Fruit fly (Drosophila melanogaster) whole organism, embryonic: ENCODE data around the gene CG3513.
A peak's percentile ranks its signal among the peaks of the same experiment; 100 is the strongest.

Source experiments
- Atf3 ChIP-seq: fragments of 200-800 bp; sonication (Bioruptor generic); optimal IDR thresholded peaks from 3 replicates; lab custom pipeline; 2016; ENCODE audit warnings: missing biosample characterization, missing genetic modification characterization
- CG11696 ChIP-seq: fragments of 200-800 bp; sonication (Bioruptor generic); IDR thresholded peaks from 2 replicates; pipeline ENCODE4 v1.3.6; 2022; ENCODE audit warnings: missing biosample characterization, missing genetic modification characterization
- CG13287 ChIP-seq: fragments of 200-800 bp; sonication (Bioruptor generic); IDR thresholded peaks from 2 replicates; pipeline ENCODE4 v1.3.6; 2022; ENCODE audit warnings: missing biosample characterization, missing genetic modification characterization; ENCODE audit not compliant: partially characterized antibody
- CG13894 ChIP-seq: fragments of 200-800 bp; sonication (Bioruptor generic); optimal IDR thresholded peaks from 3 replicates; lab custom pipeline; 2018; ENCODE audit warnings: missing biosample characterization, mild to moderate bottlenecking, missing genetic modification characterization, moderate library complexity
- CG14667 ChIP-seq: fragments of 200-800 bp; sonication (Bioruptor generic); IDR thresholded peaks from 2 replicates; pipeline ENCODE4 v1.3.6; 2022; ENCODE audit warnings: missing biosample characterization, missing genetic modification characterization
- CG16813 ChIP-seq: fragments of 200-800 bp; sonication (Bioruptor generic); IDR thresholded peaks from 3 replicates; pipeline ENCODE4 v1.3.6; 2022; ENCODE audit warnings: missing biosample characterization, missing genetic modification characterization; ENCODE audit not compliant: partially characterized antibody
- CG17385 ChIP-seq: fragments of 200-800 bp; sonication (Bioruptor generic); optimal IDR thresholded peaks from 3 replicates; lab custom pipeline; 2018; ENCODE audit warnings: missing biosample characterization, mild to moderate bottlenecking, missing genetic modification characterization
- CG17829 ChIP-seq: fragments of 200-800 bp; optimal IDR thresholded peaks from 2 replicates; lab custom pipeline; 2019; ENCODE audit warnings: missing biosample characterization, mild to moderate bottlenecking, missing genetic modification characterization, moderate library complexity
- CG18262 ChIP-seq: fragments of 200-800 bp; optimal IDR thresholded peaks from 3 replicates; lab custom pipeline; 2019; ENCODE audit warnings: missing biosample characterization, mild to moderate bottlenecking, missing genetic modification characterization, moderate library complexity
- CG18599 ChIP-seq: fragments of 200-800 bp; sonication (Bioruptor generic); optimal IDR thresholded peaks from 3 replicates; lab custom pipeline; 2017; ENCODE audit warnings: missing biosample characterization, missing genetic modification characterization, mild to moderate bottlenecking, moderate library complexity, missing genetic modification reagents
- CG2129 ChIP-seq: fragments of 200-800 bp; sonication (Bioruptor generic); IDR thresholded peaks from 2 replicates; pipeline ENCODE4 v1.3.6; 2022; ENCODE audit warnings: missing biosample characterization, missing genetic modification characterization; ENCODE audit not compliant: partially characterized antibody
- CG30403 ChIP-seq: fragments of 200-800 bp; sonication (Bioruptor generic); optimal IDR thresholded peaks from 3 replicates; lab custom pipeline; 2016; ENCODE audit warnings: missing biosample characterization, missing genetic modification characterization
- CG31441 ChIP-seq: fragments of 200-800 bp; sonication (Bioruptor generic); IDR thresholded peaks from 2 replicates; pipeline ENCODE4 v1.3.6; 2022; ENCODE audit warnings: missing biosample characterization, missing genetic modification characterization
- CG3163 ChIP-seq: fragments of 200-800 bp; sonication (Bioruptor generic); optimal IDR thresholded peaks from 3 replicates; lab custom pipeline; 2016; ENCODE audit warnings: missing biosample characterization, missing genetic modification characterization
- CG34422 ChIP-seq: fragments of 200-800 bp; sonication (Bioruptor generic); IDR thresholded peaks from 3 replicates; pipeline ENCODE4 v1.3.6; 2022; ENCODE audit warnings: missing biosample characterization, missing genetic modification characterization
- CG4854 ChIP-seq: fragments of 200-800 bp; sonication (Bioruptor generic); optimal IDR thresholded peaks from 2 replicates; lab custom pipeline; 2016; ENCODE audit warnings: missing biosample characterization, missing genetic modification characterization, inconsistent platforms
- CG7556 ChIP-seq: fragments of 200-800 bp; sonication (Bioruptor generic); optimal IDR thresholded peaks from 2 replicates; lab custom pipeline; 2017; ENCODE audit warnings: missing biosample characterization, mild to moderate bottlenecking, missing genetic modification characterization
- CG9609 ChIP-seq: fragments of 200-800 bp; sonication (Bioruptor generic); optimal IDR thresholded peaks from 3 replicates; lab custom pipeline; 2016; ENCODE audit warnings: missing biosample characterization, missing genetic modification characterization
- CTCF ChIP-seq: fragments of 200-800 bp; sonication (Bioruptor generic); optimal IDR thresholded peaks from 2 replicates; lab custom pipeline; 2017; ENCODE audit warnings: missing biosample characterization, mild to moderate bottlenecking, missing genetic modification characterization, moderate library complexity
- Dbx ChIP-seq: fragments of 200-800 bp; sonication (Bioruptor generic); IDR thresholded peaks from 3 replicates; pipeline ENCODE4 v1.3.6; 2022; ENCODE audit warnings: missing biosample characterization, missing genetic modification characterization
- Deaf1 ChIP-seq: fragments of 200-800 bp; optimal IDR thresholded peaks from 3 replicates; lab custom pipeline; 2019; ENCODE audit warnings: missing biosample characterization, mild to moderate bottlenecking, missing genetic modification characterization, moderate library complexity
- Dref ChIP-seq: fragments of 200-800 bp; sonication (Bioruptor generic); IDR thresholded peaks from 2 replicates; pipeline ENCODE4 v1.3.6; 2022; ENCODE audit warnings: missing biosample characterization, missing genetic modification characterization
- Ets65A ChIP-seq: fragments of 200-800 bp; sonication (Bioruptor generic); peaks from one replicate; lab custom pipeline; 2016; ENCODE audit warnings: missing biosample characterization, missing genetic modification characterization
- HLH3B ChIP-seq: fragments of 200-800 bp; sonication (Bioruptor generic); IDR thresholded peaks from 2 replicates; pipeline ENCODE4 v1.3.6; 2022; ENCODE audit warnings: missing biosample characterization, missing genetic modification characterization
- Hand ChIP-seq: fragments of 200-800 bp; sonication (Bioruptor generic); optimal IDR thresholded peaks from 2 replicates; lab custom pipeline; 2017; ENCODE audit warnings: mild to moderate bottlenecking, missing biosample characterization, missing genetic modification reagents, missing genetic modification characterization
- HmgZ ChIP-seq: fragments of 200-800 bp; sonication (Bioruptor generic); optimal IDR thresholded peaks from 2 replicates; lab custom pipeline; 2018; ENCODE audit warnings: missing biosample characterization, mild to moderate bottlenecking, missing genetic modification characterization
- Lim3 ChIP-seq: fragments of 200-800 bp; sonication (Bioruptor generic); IDR thresholded peaks from 2 replicates; pipeline ENCODE4 v1.3.6; 2022; ENCODE audit warnings: missing biosample characterization, missing genetic modification characterization
- Med ChIP-seq: fragments of 200-800 bp; sonication (Bioruptor generic); peaks from one replicate; lab custom pipeline; 2016; ENCODE audit warnings: missing biosample characterization, missing genetic modification characterization, mild to moderate bottlenecking, inconsistent platforms, moderate library complexity
- Ssrp ChIP-seq: fragments of 200-800 bp; sonication (Bioruptor generic); optimal IDR thresholded peaks from 2 replicates; lab custom pipeline; 2018; ENCODE audit warnings: missing biosample characterization, mild to moderate bottlenecking, missing genetic modification characterization, moderate library complexity
- amos ChIP-seq: fragments of 200-800 bp; sonication (Bioruptor generic); IDR thresholded peaks from 2 replicates; pipeline ENCODE4 v1.3.6; 2022; ENCODE audit warnings: missing biosample characterization, missing genetic modification characterization; ENCODE audit not compliant: partially characterized antibody
- ap ChIP-seq: fragments of 200-800 bp; sonication (Bioruptor generic); IDR thresholded peaks from 2 replicates; pipeline ENCODE4 v1.3.6; 2022; ENCODE audit warnings: missing biosample characterization, missing genetic modification characterization
- ato ChIP-seq: fragments of 200-800 bp; sonication (Bioruptor generic); IDR thresholded peaks from 2 replicates; pipeline ENCODE4 v1.3.6; 2022; ENCODE audit warnings: missing biosample characterization, missing genetic modification characterization; ENCODE audit not compliant: partially characterized antibody
- caup ChIP-seq: fragments of 200-800 bp; sonication (Bioruptor generic); optimal IDR thresholded peaks from 3 replicates; lab custom pipeline; 2017; ENCODE audit warnings: missing biosample characterization, mild to moderate bottlenecking, missing genetic modification characterization, moderate library complexity; ENCODE audit not compliant: severe bottlenecking
- chn ChIP-seq: fragments of 200-800 bp; sonication (Bioruptor generic); optimal IDR thresholded peaks from 2 replicates; lab custom pipeline; 2016; ENCODE audit warnings: missing biosample characterization, missing genetic modification characterization
- crol ChIP-seq: fragments of 200-800 bp; sonication (Bioruptor generic); IDR thresholded peaks from 2 replicates; pipeline ENCODE4 v1.3.6; 2022; ENCODE audit warnings: missing biosample characterization, missing genetic modification characterization
- fru ChIP-seq: fragments of >200 bp; optimal IDR thresholded peaks from 2 replicates; lab custom pipeline; 2017
- grn ChIP-seq: fragments of 200-800 bp; sonication (Bioruptor generic); optimal IDR thresholded peaks from 3 replicates; lab custom pipeline; 2017; ENCODE audit warnings: missing biosample characterization, missing genetic modification characterization
- hb ChIP-seq: fragments of 200-800 bp; sonication (Bioruptor generic); IDR thresholded peaks from 3 replicates; pipeline ENCODE4 v1.3.6; 2022; ENCODE audit warnings: missing biosample characterization, missing genetic modification characterization; ENCODE audit not compliant: partially characterized antibody
- pho ChIP-seq: fragments of 200-800 bp; sonication (Bioruptor generic); optimal IDR thresholded peaks from 2 replicates; lab custom pipeline; 2016; ENCODE audit warnings: missing biosample characterization, missing genetic modification characterization
- rib ChIP-seq: fragments of 200-800 bp; sonication (Bioruptor generic); IDR thresholded peaks from 2 replicates; pipeline ENCODE4 v1.3.6; 2022; ENCODE audit warnings: missing biosample characterization, missing genetic modification characterization
- sd ChIP-seq: fragments of 200-800 bp; sonication (Bioruptor generic); optimal IDR thresholded peaks from 3 replicates; lab custom pipeline; 2018; ENCODE audit warnings: missing biosample characterization, mild to moderate bottlenecking, missing genetic modification characterization, moderate library complexity
- sens ChIP-seq: fragments of 200-800 bp; sonication (Bioruptor generic); peaks from one replicate; lab custom pipeline; 2016; ENCODE audit warnings: missing biosample characterization, missing genetic modification characterization
- stc ChIP-seq: fragments of 200-800 bp; sonication (Bioruptor generic); IDR thresholded peaks from 2 replicates; pipeline ENCODE4 v1.3.6; 2022; ENCODE audit warnings: missing biosample characterization, missing genetic modification characterization
- tna ChIP-seq: fragments of 200-800 bp; sonication (Bioruptor generic); IDR thresholded peaks from 2 replicates; pipeline ENCODE4 v1.3.6; 2022; ENCODE audit warnings: missing biosample characterization, missing genetic modification characterization; ENCODE audit not compliant: partially characterized antibody
- trh ChIP-seq: fragments of 200-800 bp; sonication (Bioruptor generic); optimal IDR thresholded peaks from 2 replicates; lab custom pipeline; 2016; ENCODE audit warnings: missing biosample characterization, missing genetic modification characterization
- ttk ChIP-seq: fragments of 200-800 bp; sonication (Bioruptor generic); IDR thresholded peaks from 2 replicates; pipeline ENCODE4 v2.1.2; 2022; ENCODE audit warnings: missing biosample characterization, missing genetic modification characterization
- zen2 ChIP-seq: fragments of 200-800 bp; sonication (Bioruptor generic); IDR thresholded peaks from 3 replicates; pipeline ENCODE4 v1.3.6; 2022; ENCODE audit warnings: missing biosample characterization, missing genetic modification characterization; ENCODE audit not compliant: partially characterized antibody

CG3513 gene

DNA sequence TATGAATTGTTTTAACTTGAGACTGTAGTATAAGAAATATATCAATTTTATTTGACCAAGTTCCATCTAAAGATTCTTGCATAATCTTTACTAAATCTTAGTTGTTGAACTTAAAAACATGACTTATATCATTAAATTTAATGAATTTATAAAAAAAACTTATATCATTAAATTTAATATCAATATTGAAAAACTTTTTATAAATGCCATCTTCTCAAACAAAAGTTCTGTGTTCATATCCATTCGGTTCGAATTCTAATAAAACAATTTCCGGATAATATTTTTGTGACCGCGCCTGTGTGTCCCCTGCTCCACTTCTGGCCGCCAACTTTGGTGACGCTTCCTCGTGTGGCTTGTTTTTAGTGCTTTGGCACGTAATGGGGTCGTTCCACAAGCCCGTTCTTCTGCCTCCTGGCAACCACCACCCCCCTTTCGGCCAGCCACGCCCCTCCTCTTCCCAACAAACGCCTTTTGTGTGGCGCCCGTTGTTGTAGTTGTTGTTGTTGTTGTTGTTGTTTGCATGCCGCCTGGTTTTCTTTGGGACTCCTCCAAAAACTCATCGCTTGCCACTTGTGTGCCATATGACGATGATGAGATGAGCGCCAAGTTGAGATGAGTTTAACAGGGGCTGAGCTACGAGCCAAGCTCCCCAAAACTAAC, 44.2 kb upstream of the CG3513 start (continued):
- TF ChIP-seq CG17829 (tag; lab: Kevin White, UChicago) (no peak), grn (GFP tag; lab: Kevin White, UChicago) (no peak), rib (no peak), hb (GFP tag; lab: Robert Waterston, UW) (no peak), tna (GFP tag; lab: Robert Waterston, UW) (no peak), CG16813 (no peak), HmgZ (no peak), ttk (no peak), CG31441 (GFP tag; lab: Robert Waterston, UW) (peak; percentile 33; the same call in 1 of the 2 replicates), Ssrp (tag; lab: Kevin White, UChicago) (peak; percentile 2), Ets65A (GFP tag; lab: Kevin White, UChicago) (no peak), Atf3 (no peak), Dref (GFP tag; lab: Robert Waterston, UW) (no peak), CG9609 (GFP tag; lab: Kevin White, UChicago) (no peak), CG13894 (tag; lab: Kevin White, UChicago) (peak; percentile 61), stc (GFP tag; lab: Robert Waterston, UW) (no peak), CG18262 (peak; percentile 18)

DNA sequence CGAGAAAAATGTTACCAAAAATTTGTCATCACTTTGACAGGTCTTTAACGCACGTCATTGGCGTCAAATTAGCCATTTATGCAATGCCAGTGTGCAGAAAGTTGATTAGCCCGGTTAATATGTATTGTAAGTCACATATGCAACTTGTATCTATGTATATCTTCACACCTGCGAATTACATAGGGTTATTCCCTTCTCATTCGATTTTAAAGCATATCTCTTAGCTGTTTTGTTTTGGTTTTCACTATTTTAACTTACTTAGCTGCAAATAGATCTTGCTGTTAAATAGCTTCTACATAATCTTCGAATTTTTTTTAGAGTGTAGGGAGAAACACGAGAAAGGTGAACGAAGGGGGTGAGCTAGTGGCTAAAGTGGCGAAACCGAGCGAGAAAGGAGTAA, 38.1 kb upstream of the CG3513 start:
- TF ChIP-seq chn (GFP tag; lab: Kevin White, UChicago) (no peak), CG4854 (no peak), caup (no peak), ato (no peak), Deaf1 (tag; lab: Kevin White, UChicago) (no peak), Lim3 (GFP tag; lab: Robert Waterston, UW) (no peak), CG14667 (GFP tag; lab: Robert Waterston, UW) (no peak), CG7556 (GFP tag; lab: Kevin White, UChicago) (no peak), CG18599 (GFP tag; lab: Kevin White, UChicago) (no peak), CG34422 (GFP tag; lab: Robert Waterston, UW) (no peak), HLH3B (no peak), pho (GFP tag; lab: Kevin White, UChicago) (no peak), CG30403 (GFP tag; lab: Kevin White, UChicago) (no peak)

DNA sequence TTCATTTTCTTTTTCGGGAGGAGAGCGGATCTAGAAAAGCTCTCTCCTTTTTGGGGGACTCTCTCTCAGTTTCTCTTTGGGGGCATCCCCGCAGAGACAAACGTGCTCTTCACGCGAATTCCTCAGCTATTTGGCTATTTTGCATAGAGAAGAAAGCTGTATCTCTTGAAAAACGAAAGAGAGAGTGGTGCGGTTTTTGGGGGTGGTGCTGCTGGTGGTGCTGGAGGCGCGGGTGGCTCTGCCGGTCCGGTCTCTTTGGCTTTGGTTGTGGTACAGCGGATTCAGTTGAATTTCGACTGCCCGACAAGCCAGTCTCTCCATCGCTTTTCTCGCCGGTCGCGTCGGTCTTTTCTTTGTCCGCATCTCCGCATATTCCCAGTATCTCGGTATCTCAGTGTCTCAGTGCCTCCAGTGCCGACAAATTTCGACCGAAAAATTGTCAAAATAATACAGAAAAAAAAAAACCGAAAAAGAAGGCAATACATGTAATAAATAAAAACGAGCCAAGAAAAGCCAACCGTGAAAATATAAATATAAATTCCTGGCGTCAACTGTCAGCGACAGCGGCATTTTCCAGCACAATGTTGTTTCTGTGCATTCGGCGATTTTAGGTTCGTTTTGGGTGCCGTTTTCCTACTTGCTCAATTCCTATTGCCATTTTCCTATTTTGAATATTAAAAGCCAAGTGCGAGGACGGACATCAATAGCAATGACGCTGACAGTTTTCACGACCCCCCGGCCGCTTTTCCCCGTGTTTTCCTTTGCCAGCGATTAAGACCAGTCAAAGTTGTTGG, 37.4 kb upstream of the CG3513 start, which contains the start of gene CG10019:
Gene CG10019 (plus strand): TSS at position 285 of the 794 bp plus-strand sequence.
- TF ChIP-seq CG2129 (GFP tag; lab: Robert Waterston, UW) (no peak), CG3163 (GFP tag; lab: Kevin White, UChicago) (peak; percentile 98), CG18262 (no peak), sd (tag; lab: Kevin White, UChicago) (peak; percentile 58), ap (GFP tag; lab: Robert Waterston, UW) (no peak), fru (lab: Kevin White, UChicago) (no peak), Dbx (GFP tag; lab: Robert Waterston, UW) (0 out of 3 replicates have a peak, but pooled peaks have one; percentile 8), CG11696 (GFP tag; lab: Robert Waterston, UW) (0 out of 2 replicates have a peak, but pooled peaks have one; percentile 23), sens (GFP tag; lab: Kevin White, UChicago) (peak; percentile 75), rib (0 out of 2 replicates have a peak, but pooled peaks have one; percentile 18), CG13287 (GFP tag; lab: Robert Waterston, UW) (peak; percentile 44; the same call in 1 of the 2 replicates), CTCF (GFP tag; lab: Kevin White, UChicago) (no peak), Med (GFP tag; lab: Kevin White, UChicago) (peak; percentile 71), CG17385 (GFP tag; lab: Kevin White, UChicago) (no peak), trh (GFP tag; lab: Kevin White, UChicago) (no peak), Deaf1 (tag; lab: Kevin White, UChicago) (peak; percentile 47), caup (peak; percentile 3), amos (GFP tag; lab: Robert Waterston, UW) (peak; percentile 19; the same call in 1 of the 2 replicates), zen2 (GFP tag; lab: Robert Waterston, UW) (0 out of 3 replicates have a peak, but pooled peaks have one; percentile 30), Hand (peak; percentile 26), crol (GFP tag; lab: Robert Waterston, UW) (peak; percentile 78)
